Worm (Caenorhabditis elegans): ENCODE results near the gene mob-1.

Gene mob-1

ce11 chrIV:11842121-11842520 lies 18.2 kb upstream of the mob-1 start, which contains the start of gene F38H4.3 (continued):
- TF ChIP-seq pha-4 (tag; optimal IDR thresholded peaks at IDR 0.05) (no peak), F22D6.2 (tag; optimal IDR thresholded peaks at IDR 0.05) (no peak)

ce11 chrIV:11847771-11848312 lies 12.5 kb upstream of the mob-1 start, which contains the start of the genes F38H4.6 and F38H4.4:
TSS of gene F38H4.6 (minus strand) at chrIV:11847871.
TSS of gene F38H4.4 (plus strand) at chrIV:11848262.
- TF ChIP-seq attf-6 (GFP tag; IDR thresholded peaks at IDR 0.05) = no peak

DNA sequence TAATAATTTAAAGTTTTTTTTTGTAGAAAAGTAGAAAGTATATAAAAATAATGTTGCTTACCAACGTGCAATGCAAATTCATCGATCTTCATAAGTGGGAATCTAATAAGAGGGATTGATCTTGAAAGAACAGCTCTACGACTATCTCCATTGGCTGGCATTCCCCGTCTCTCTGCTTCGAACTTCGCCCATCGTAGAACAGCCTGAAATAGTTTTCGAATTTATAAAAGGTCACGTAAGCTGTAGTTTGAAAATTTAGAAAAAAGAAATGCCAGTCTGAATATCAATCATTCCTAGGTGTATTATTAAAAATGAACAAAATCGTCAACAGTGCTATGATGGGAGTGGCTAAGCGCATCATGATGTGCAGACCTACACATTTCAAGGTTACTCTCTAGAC lies 8.5 kb upstream of the mob-1 start, which contains the start of gene F38H4.5:
TSS of gene F38H4.5 (plus strand) at position 301 of the 400 bp plus-strand sequence.
- TF ChIP-seq ama-1 (optimal IDR thresholded peaks at IDR 0.05) (no peak), ama-1 (GFP tag; optimal IDR thresholded peaks at IDR 0.05) (no peak), F57A8.1 (GFP tag; optimal IDR thresholded peaks at IDR 0.05) (no peak), madf-3 (GFP tag; IDR thresholded peaks at IDR 0.05) (no peak), ztf-25 (GFP tag; IDR thresholded peaks at IDR 0.05) (no peak), nhr-27 (tag; optimal IDR thresholded peaks at IDR 0.05) (no peak), bed-1 (GFP tag; IDR thresholded peaks at IDR 0.05) (no peak), C17E4.6 (GFP tag; IDR thresholded peaks at IDR 0.05) (no peak), ztf-26 (tag; optimal IDR thresholded peaks at IDR 0.05) (no peak), tbx-9 (tag; optimal IDR thresholded peaks at IDR 0.05; ENCODE audit: borderline replicate concordance) (no peak), rpc-1 (optimal IDR thresholded peaks at IDR 0.05) (no peak), rpc-1 (tag; optimal IDR thresholded peaks at IDR 0.05) (no peak), Y95B8A.8 (GFP tag; IDR thresholded peaks at IDR 0.05) (no peak), F49E8.2 (tag; optimal IDR thresholded peaks at IDR 0.05; ENCODE audit: insufficient read depth) (no peak), B0035.1 (tag; optimal IDR thresholded peaks at IDR 0.05) (no peak), rcor-1 (GFP tag; IDR thresholded peaks at IDR 0.05) (no peak), B0261.1 (tag; optimal IDR thresholded peaks at IDR 0.05) (no peak), Y56A3A.18 (GFP tag; IDR thresholded peaks at IDR 0.05) (no peak), T26A5.8 (tag; optimal IDR thresholded peaks at IDR 0.05) (no peak), lsl-1 (GFP tag; optimal IDR thresholded peaks at IDR 0.05) (no peak), snpc-1.3 (tag; optimal IDR thresholded peaks at IDR 0.05; ENCODE audit: insufficient read depth) (no peak)

- TF ChIP-seq nhr-80 (tag; optimal IDR thresholded peaks at IDR 0.05) (peak; percentile 37), let-607 (tag; optimal IDR thresholded peaks at IDR 0.05) (peak in 1 of 2 experiments; percentile 16), ceh-27 (GFP tag; optimal IDR thresholded peaks at IDR 0.05) (peak; percentile 45), ztf-6 (GFP tag; IDR thresholded peaks at IDR 0.05) (no peak), K12H6.12 (tag; optimal IDR thresholded peaks at IDR 0.05) (no peak), mes-4 (tag; optimal IDR thresholded peaks at IDR 0.05) (no peak), ama-1 (optimal IDR thresholded peaks at IDR 0.05) (no peak), ama-1 (GFP tag; optimal IDR thresholded peaks at IDR 0.05) (peak in 1 of 2 experiments; percentile 58), athp-1 (tag; optimal IDR thresholded peaks at IDR 0.05) (no peak), attf-5 (GFP tag; optimal IDR thresholded peaks at IDR 0.05) (peak; percentile 58), mcd-1 (GFP tag; IDR thresholded peaks at IDR 0.05) (peak; percentile 88), pbrm-1 (GFP tag; IDR thresholded peaks at IDR 0.05) (0 out of 2 replicates have a peak, but pooled peaks have one; percentile 6), B0336.3 (GFP tag; IDR thresholded peaks at IDR 0.05) (peak; percentile 30; the same call in 1 of the 2 replicates), nfya-2 (GFP tag; IDR thresholded peaks at IDR 0.05) (no peak), lsy-27 (tag; optimal IDR thresholded peaks at IDR 0.05; ENCODE audit: borderline replicate concordance, insufficient read depth) (no peak), hmg-1.2 (GFP tag; IDR thresholded peaks at IDR 0.05) (peak; percentile 25; the same call in 1 of the 2 replicates), nhr-27 (tag; optimal IDR thresholded peaks at IDR 0.05) (no peak), Y53G8AR.9 (GFP tag; conservative IDR thresholded peaks at IDR 0.05) (0 out of 2 replicates have a peak, but pooled peaks have one; percentile 45), snpc-3.4 (tag; optimal IDR thresholded peaks at IDR 0.05) (peak; percentile 28), D2030.7 (GFP tag; IDR thresholded peaks at IDR 0.05) (no peak), atf-7 (tag; optimal IDR thresholded peaks at IDR 0.05) (no peak), pha-4 (tag; optimal IDR thresholded peaks at IDR 0.05) (no peak), tlf-1 (GFP tag; optimal IDR thresholded peaks at IDR 0.05) (peak; percentile 50), xnd-1 (tag; optimal IDR thresholded peaks at IDR 0.05) (no peak)
Observed at ce11 chrIV:11854777-11855176, 5.6 kb upstream of the mob-1 start, which contains the start of gene tag-30. TSS of gene tag-30 (minus strand) at chrIV:11855159.
